Worm (Caenorhabditis elegans) whole organism, L4/young adult: Measurements from ENCODE around the gene tftc-5.

Source experiments
- W03F9.2 ChIP-seq: fragments of 150-350 bp; optimal IDR thresholded peaks from 2 replicates; lab custom pipeline; 2014; ENCODE audit warnings: missing biosample characterization, missing genetic modification characterization
- him-1 ChIP-seq: sonication (generic microtip); optimal IDR thresholded peaks from 2 replicates; lab custom pipeline; 2016; ENCODE audit warnings: missing genotype, missing genetic modification reagents, missing genetic modification characterization, missing compliant biosample characterization

DNA sequence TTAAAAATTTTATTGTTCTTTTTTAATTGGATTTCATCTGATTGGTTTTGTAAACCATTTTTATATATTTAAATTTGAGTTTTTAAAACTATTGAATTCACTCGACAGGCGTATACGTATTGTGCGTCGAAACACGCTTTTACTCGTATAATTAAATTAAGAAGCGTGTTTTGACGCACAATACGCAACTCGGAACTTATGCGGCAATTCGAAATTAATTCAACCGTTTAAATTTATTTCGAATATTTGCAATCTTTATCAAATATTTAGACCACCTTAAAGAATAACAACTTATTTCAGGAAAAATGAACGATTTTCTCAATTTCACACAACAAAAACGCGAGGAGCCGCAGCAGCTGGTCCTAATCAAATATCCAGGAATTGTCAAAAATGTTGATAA, at the start of gene tftc-5:
- no peak for TF ChIP-seq W03F9.2 (tag; lab: Kevin White, UChicago)
- no peak for TF ChIP-seq him-1
